Worm (Caenorhabditis elegans): ENCODE results near the gene srh-264.

srh-264 gene

DNA sequence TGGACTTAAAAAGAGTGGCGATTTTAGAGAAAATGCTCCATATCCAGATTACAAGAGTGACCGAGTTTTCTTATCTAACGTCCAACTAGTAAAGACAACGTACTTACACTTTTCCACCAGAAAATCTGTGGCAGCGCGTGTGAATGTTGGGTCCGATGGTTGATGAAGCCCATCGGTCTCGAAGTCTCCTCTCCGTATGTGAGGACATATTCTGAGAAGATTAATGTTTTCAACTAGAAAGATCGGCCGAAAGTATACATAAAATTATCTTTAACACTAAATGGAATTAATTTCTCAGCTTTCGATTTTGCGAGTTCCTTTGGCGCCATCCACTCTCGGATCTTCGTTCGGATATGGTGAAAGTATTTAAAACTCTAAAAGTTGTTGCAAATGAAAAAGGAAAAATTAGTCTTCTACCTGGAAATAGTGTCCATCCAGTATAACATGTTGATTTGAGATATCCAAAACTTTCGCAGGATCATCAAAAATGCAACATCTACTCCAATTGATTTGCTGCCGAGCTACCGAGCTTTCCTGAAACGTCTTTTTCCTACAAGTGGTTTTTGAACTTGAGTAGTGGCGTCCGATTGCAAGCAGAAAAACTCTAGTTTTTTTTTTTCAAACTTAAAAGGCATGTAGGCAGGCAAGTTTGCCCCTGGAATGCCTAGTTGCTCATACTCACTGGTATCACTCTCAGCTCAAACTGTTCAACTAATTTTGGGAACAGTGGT, 17.5 kb downstream of the srh-264 start:
- TF ChIP-seq F26F4.8 (GFP tag; conservative IDR thresholded peaks at IDR 0.05) (no peak), dmd-9 (GFP tag; IDR thresholded peaks at IDR 0.05) (no peak), ZK337.2 (GFP tag; IDR thresholded peaks at IDR 0.05) (0 out of 2 replicates have a peak, but pooled peaks have one; percentile 35), lin-15B (tag; optimal IDR thresholded peaks at IDR 0.05) (no peak), unc-62 (GFP tag; optimal IDR thresholded peaks at IDR 0.05 in 1 of 2) (peak in 1 of 2 experiments; percentile 63), unc-62 (tag; optimal IDR thresholded peaks at IDR 0.05) (no peak), spr-3 (GFP tag; optimal IDR thresholded peaks at IDR 0.05) (no peak), D1046.2 (GFP tag; IDR thresholded peaks at IDR 0.05) (no peak), Y75B8A.6 (GFP tag; IDR thresholded peaks at IDR 0.05) (peak; percentile 63; the same call in 1 of the 2 replicates), lin-39 (tag; optimal IDR thresholded peaks at IDR 0.05) (peak; percentile 33), rbr-2 (tag; optimal IDR thresholded peaks at IDR 0.05) (no peak), cey-2 (tag; optimal IDR thresholded peaks at IDR 0.05; ENCODE audit: borderline replicate concordance, insufficient read depth) (no peak), tag-97 (GFP tag; IDR thresholded peaks at IDR 0.05) (0 out of 2 replicates have a peak, but pooled peaks have one; percentile 35), ceh-28 (tag; optimal IDR thresholded peaks at IDR 0.05) (no peak), jun-1 (tag; optimal IDR thresholded peaks at IDR 0.05) (no peak), R02D3.7 (tag; optimal IDR thresholded peaks at IDR 0.05) (no peak)

DNA sequence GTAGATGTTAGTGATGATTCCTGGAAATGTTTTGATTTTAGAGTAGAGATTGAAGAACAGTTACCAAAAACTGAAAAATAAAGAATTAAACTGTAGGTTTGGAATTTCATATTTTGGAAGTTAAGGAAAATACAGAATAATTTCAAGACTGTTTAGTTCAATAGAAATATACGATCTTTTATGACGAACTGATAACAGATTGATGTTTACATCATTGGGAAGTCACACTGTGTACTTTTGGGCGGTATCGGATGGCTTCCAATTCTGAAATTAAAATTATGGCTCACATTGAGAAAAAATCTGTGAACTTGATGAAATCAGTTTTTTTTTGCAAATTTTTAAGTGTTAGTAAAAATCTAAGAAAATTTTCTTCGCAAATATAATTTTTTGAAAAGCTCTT, 18.5 kb downstream of the srh-264 start, which contains the start of gene T26H5.8:
T26H5.8 (minus strand) TSS at position 270 of the 400 bp plus-strand sequence.
- TF ChIP-seq T26A8.4 (GFP tag; IDR thresholded peaks at IDR 0.05) (no peak), ama-1 (optimal IDR thresholded peaks at IDR 0.05) (no peak), madf-5 (GFP tag; IDR thresholded peaks at IDR 0.05) (no peak), php-3 (GFP tag; IDR thresholded peaks at IDR 0.05) (no peak), ceh-44 (GFP tag; IDR thresholded peaks at IDR 0.05) (no peak), mdt-29 (GFP tag; IDR thresholded peaks at IDR 0.05) (no peak), zip-2 (tag; optimal IDR thresholded peaks at IDR 0.05) (no peak), ceh-32 (tag; optimal IDR thresholded peaks at IDR 0.05; ENCODE audit: poor library complexity) (no peak), aha-1 (tag) (peak; percentile 17), ZK546.5 (tag; optimal IDR thresholded peaks at IDR 0.05) (no peak), lin-39 (tag; optimal IDR thresholded peaks at IDR 0.05) (no peak), lsy-2 (tag; optimal IDR thresholded peaks at IDR 0.05) (no peak), dve-1 (tag; optimal IDR thresholded peaks at IDR 0.05; ENCODE audit: insufficient read depth) (peak; percentile 26), daf-16 (GFP tag; optimal IDR thresholded peaks at IDR 0.05) (no peak), daf-16 (tag; optimal IDR thresholded peaks at IDR 0.05) (peak; percentile 97), pqm-1 (tag; optimal IDR thresholded peaks at IDR 0.05) (peak; percentile 92), lin-29 (GFP tag; IDR thresholded peaks at IDR 0.05) (no peak), ZK337.2 (GFP tag; IDR thresholded peaks at IDR 0.05) (no peak), nhr-25 (tag; optimal IDR thresholded peaks at IDR 0.05; ENCODE audit: borderline replicate concordance, insufficient read depth) (no peak), mep-1 (tag; optimal IDR thresholded peaks at IDR 0.05) (no peak), zfp-2 (tag; optimal IDR thresholded peaks at IDR 0.05) (no peak), duxl-1 (tag; optimal IDR thresholded peaks at IDR 0.05; ENCODE audit: poor library complexity) (no peak), nhr-28 (tag; optimal IDR thresholded peaks at IDR 0.05) (peak; percentile 80), hlh-30 (tag; optimal IDR thresholded peaks at IDR 0.05; ENCODE audit: insufficient read depth) (no peak), fkh-10 (GFP tag; optimal IDR thresholded peaks at IDR 0.05) (no peak), fos-1 (tag; optimal IDR thresholded peaks at IDR 0.05) (no peak)

Data from whole organism, L4 larva.